Worm (Caenorhabditis elegans): ENCODE results near the gene clec-59.
A peak's percentile ranks its signal among the peaks of the same experiment; 100 is the strongest.

The clec-59 gene

ce11 chrII:10516375-10516774 lies 37.1 kb upstream of the clec-59 start (continued):
- TF ChIP-seq pax-3 (tag; optimal IDR thresholded peaks at IDR 0.05) (no peak), nhr-77 (tag; optimal IDR thresholded peaks at IDR 0.05) (no peak), jun-1 (tag; optimal IDR thresholded peaks at IDR 0.05) (no peak), unc-86 (tag; optimal IDR thresholded peaks at IDR 0.05) (no peak), mab-9 (GFP tag; IDR thresholded peaks at IDR 0.05) (no peak), pqm-1 (tag; optimal IDR thresholded peaks at IDR 0.05) (no peak), elt-3 (tag; optimal IDR thresholded peaks at IDR 0.05) (peak in 2 of 6 experiments; percentile 4 to 8), hpl-2 (GFP tag; optimal IDR thresholded peaks at IDR 0.05) (no peak), ztf-4 (tag; optimal IDR thresholded peaks at IDR 0.05) (no peak), aly-2 (tag; optimal IDR thresholded peaks at IDR 0.05) (no peak), nhr-47 (tag; optimal IDR thresholded peaks at IDR 0.05) (no peak), mep-1 (tag; optimal IDR thresholded peaks at IDR 0.05) (no peak), unc-30 (tag; optimal IDR thresholded peaks at IDR 0.05) (no peak), lin-15B (tag; optimal IDR thresholded peaks at IDR 0.05) (no peak), isw-1 (GFP tag; IDR thresholded peaks at IDR 0.05) (no peak), F16B12.6 (tag; optimal IDR thresholded peaks at IDR 0.05) (no peak), grh-1 (GFP tag; IDR thresholded peaks at IDR 0.05) (no peak), C04F5.9 (tag; optimal IDR thresholded peaks at IDR 0.05) (no peak), C16A3.4 (tag; optimal IDR thresholded peaks at IDR 0.05) (peak; percentile 14), nhr-71 (tag; optimal IDR thresholded peaks at IDR 0.05) (peak; percentile 25), alr-1 (tag; optimal IDR thresholded peaks at IDR 0.05; ENCODE audit: borderline replicate concordance) (no peak), dsc-1 (tag; optimal IDR thresholded peaks at IDR 0.05) (no peak), fkh-4 (tag; optimal IDR thresholded peaks at IDR 0.05; ENCODE audit: borderline replicate concordance) (no peak), unc-62 (GFP tag; optimal IDR thresholded peaks at IDR 0.05) (no peak), egl-13 (tag; optimal IDR thresholded peaks at IDR 0.05) (no peak), nhr-28 (tag; optimal IDR thresholded peaks at IDR 0.05) (no peak), egl-27 (tag; optimal IDR thresholded peaks at IDR 0.05) (no peak), lin-14 (GFP tag; optimal IDR thresholded peaks at IDR 0.05) (peak; percentile 71), unc-130 (tag; optimal IDR thresholded peaks at IDR 0.05) (no peak), lsy-2 (tag; optimal IDR thresholded peaks at IDR 0.05) (peak in 1 of 2 experiments; percentile 25), sup-37 (GFP tag; optimal IDR thresholded peaks at IDR 0.05) (no peak), zip-4 (GFP tag; optimal IDR thresholded peaks at IDR 0.05) (no peak), ama-1 (optimal IDR thresholded peaks at IDR 0.05) (no peak), elt-2 (tag; optimal IDR thresholded peaks at IDR 0.05) (no peak), lin-13 (GFP tag; optimal IDR thresholded peaks at IDR 0.05) (no peak), efl-3 (GFP tag; optimal IDR thresholded peaks at IDR 0.05) (no peak), nhr-237 (tag; optimal IDR thresholded peaks at IDR 0.05) (no peak)

ce11 chrII:10515422-10515821 lies 36.2 kb upstream of the clec-59 start:
- TF ChIP-seq lin-35 (GFP tag; optimal IDR thresholded peaks at IDR 0.05) (peak in 1 of 2 experiments; percentile 37), elt-3 (tag; optimal IDR thresholded peaks at IDR 0.05) (peak in 5 of 6 experiments; percentile 16 to 91 (median 89)), nhr-71 (tag; optimal IDR thresholded peaks at IDR 0.05) (peak; percentile 19), fos-1 (tag; optimal IDR thresholded peaks at IDR 0.05) (no peak), snu-23 (GFP tag; optimal IDR thresholded peaks at IDR 0.05) (peak; percentile 11), nhr-237 (tag; optimal IDR thresholded peaks at IDR 0.05) (no peak), vab-15 (tag; optimal IDR thresholded peaks at IDR 0.05) (no peak), skn-1 (tag; optimal IDR thresholded peaks at IDR 0.05) (no peak), nhr-84 (tag; optimal IDR thresholded peaks at IDR 0.05) (no peak), nhr-12 (tag; optimal IDR thresholded peaks at IDR 0.05) (no peak), C16A3.4 (tag; optimal IDR thresholded peaks at IDR 0.05) (no peak), C04F5.9 (tag; optimal IDR thresholded peaks at IDR 0.05) (no peak), nhr-20 (tag; optimal IDR thresholded peaks at IDR 0.05) (peak; percentile 41), ceh-82 (tag; optimal IDR thresholded peaks at IDR 0.05) (no peak), Y116A8C.19 (tag; optimal IDR thresholded peaks at IDR 0.05; ENCODE audit: borderline replicate concordance) (no peak), lin-39 (tag; optimal IDR thresholded peaks at IDR 0.05) (no peak), F16B12.6 (tag; optimal IDR thresholded peaks at IDR 0.05) (no peak), tbx-2 (tag; optimal IDR thresholded peaks at IDR 0.05) (no peak), nhr-19 (GFP tag; conservative IDR thresholded peaks at IDR 0.05) (no peak), fkh-8 (tag; optimal IDR thresholded peaks at IDR 0.05) (no peak), hlh-17 (GFP tag; optimal IDR thresholded peaks at IDR 0.05; ENCODE audit: borderline replicate concordance) (no peak), swsn-7 (tag; optimal IDR thresholded peaks at IDR 0.05) (no peak), dsc-1 (tag; optimal IDR thresholded peaks at IDR 0.05) (no peak), fkh-10 (GFP tag; optimal IDR thresholded peaks at IDR 0.05) (no peak)
